Fruit fly (Drosophila melanogaster): ENCODE data around the gene CG10616.

Gene CG10616

DNA sequence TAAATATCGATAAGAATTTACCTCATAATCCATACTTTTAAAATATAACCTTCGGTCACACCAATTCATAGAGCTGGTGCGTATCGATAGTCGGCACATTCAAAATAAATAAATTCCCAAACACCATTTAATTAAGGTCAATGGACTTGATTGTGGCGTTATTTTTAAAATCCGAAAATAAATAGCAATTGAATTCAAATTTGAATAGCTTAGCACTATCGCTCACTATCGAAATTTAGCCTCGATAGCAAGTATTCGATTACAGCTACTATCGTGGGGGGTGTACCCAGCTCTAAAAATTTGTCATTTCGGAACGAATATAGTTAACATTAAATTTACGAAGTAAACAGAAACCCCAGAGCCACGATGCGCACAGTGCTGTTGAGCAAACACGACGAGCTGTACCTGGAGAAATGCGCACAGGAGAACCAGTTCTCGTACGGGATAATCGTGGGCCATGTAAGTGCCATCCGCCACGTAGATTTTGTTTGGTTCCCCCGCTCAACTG lies at the start of gene CG10616 (continued):
- TF ChIP-seq Dek (tag; optimal IDR thresholded peaks at IDR 0.05) (no peak), CG17186 (GFP tag; optimal IDR thresholded peaks at IDR 0.05) (no peak), NC2α (GFP tag; optimal IDR thresholded peaks at IDR 0.05) (no peak), insv (GFP tag; optimal IDR thresholded peaks at IDR 0.05) (peak in 1 of 2 experiments; percentile 15), ind (GFP tag; optimal IDR thresholded peaks at IDR 0.05) (no peak), CG3726 (GFP tag; IDR thresholded peaks at IDR 0.05) (no peak), tup (GFP tag; optimal IDR thresholded peaks at IDR 0.05) (no peak), CG1832 (GFP tag; optimal IDR thresholded peaks at IDR 0.05) (no peak), Rfx (GFP tag; IDR thresholded peaks at IDR 0.05) (no peak), BtbVII (GFP tag; optimal IDR thresholded peaks at IDR 0.05) (no peak), CG4282 (GFP tag; optimal IDR thresholded peaks at IDR 0.05) (no peak), btn (GFP tag; optimal IDR thresholded peaks at IDR 0.05) (no peak), CG42726 (GFP tag; IDR thresholded peaks at IDR 0.05; ENCODE audit: partially characterized antibody) (peak; percentile 71; the same call in 1 of the 2 replicates), vvl (GFP tag; IDR thresholded peaks at IDR 0.05) (0 out of 2 replicates have a peak, but pooled peaks have one; percentile 13), hth (optimal IDR thresholded peaks at IDR 0.05) (no peak), nau (GFP tag; optimal IDR thresholded peaks at IDR 0.05) (no peak), oc (tag; optimal IDR thresholded peaks at IDR 0.05) (no peak), CG13424 (tag; optimal IDR thresholded peaks at IDR 0.05) (no peak), ab (GFP tag; optimal IDR thresholded peaks at IDR 0.05) (no peak), lola (GFP tag; optimal IDR thresholded peaks at IDR 0.05) (no peak), Doc2 (GFP tag; IDR thresholded peaks at IDR 0.05) (no peak)

DNA sequence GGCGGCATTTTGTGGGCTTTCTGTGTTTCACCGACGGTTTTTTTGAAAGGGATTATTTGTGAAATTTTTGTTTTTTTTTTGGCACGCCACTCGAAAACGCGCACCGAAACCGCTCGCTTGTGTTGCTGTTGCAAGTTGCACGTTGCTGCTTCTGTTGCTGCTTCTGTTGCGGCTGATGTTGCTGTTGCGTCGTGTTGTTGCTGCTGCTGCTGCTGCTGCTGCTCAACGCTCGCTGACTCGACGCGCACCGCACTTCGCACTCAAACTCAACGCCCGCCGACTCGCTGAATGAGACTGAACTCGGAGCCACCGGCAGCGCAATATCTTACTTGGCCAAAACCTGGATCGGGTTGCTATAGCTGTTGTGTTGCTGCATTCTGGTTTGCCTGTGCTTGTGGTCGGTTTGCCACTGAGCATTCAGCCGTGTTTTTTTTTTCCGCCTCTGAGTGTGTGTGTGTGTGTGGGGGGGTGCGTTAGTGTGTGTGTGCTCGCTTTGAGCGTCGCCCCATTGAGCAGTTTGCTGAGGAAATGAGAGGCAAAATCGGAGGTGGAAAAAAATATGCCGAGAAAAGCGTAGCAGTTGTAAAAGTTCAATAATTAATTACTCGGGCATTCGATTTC lies 39.0 kb upstream of the CG10616 start, which contains the start of gene toe:
toe (minus strand) TSS at position 277 of the 621 bp plus-strand sequence.
- TF ChIP-seq sqz (GFP tag; optimal IDR thresholded peaks at IDR 0.05): peak; percentile 75
- TF ChIP-seq ci (GFP tag; IDR thresholded peaks at IDR 0.05): 0 out of 3 replicates have a peak, but pooled peaks have one; percentile 5
- peak; percentile 96 for TF ChIP-seq z (GFP tag; IDR thresholded peaks at IDR 0.05)
- no peak for TF ChIP-seq zen (tag; optimal IDR thresholded peaks at IDR 0.05)
- TF ChIP-seq pita (GFP tag; optimal IDR thresholded peaks at IDR 0.05): no peak
- no peak for TF ChIP-seq CG6683 (GFP tag; optimal IDR thresholded peaks at IDR 0.05)
- peak; percentile 53 for TF ChIP-seq Nf-YC (tag; optimal IDR thresholded peaks at IDR 0.05)
- TF ChIP-seq ase (GFP tag; IDR thresholded peaks at IDR 0.05): no peak
- TF ChIP-seq cg (GFP tag; optimal IDR thresholded peaks at IDR 0.05): peak; percentile 80
- TF ChIP-seq gce (GFP tag; IDR thresholded peaks at IDR 0.05): 0 out of 3 replicates have a peak, but pooled peaks have one; percentile 32
- no peak for TF ChIP-seq C15 (GFP tag; IDR thresholded peaks at IDR 0.05)
- TF ChIP-seq CG32772 (GFP tag; IDR thresholded peaks at IDR 0.05): 0 out of 2 replicates have a peak, but pooled peaks have one; percentile 10
- TF ChIP-seq CG4404 (GFP tag; IDR thresholded peaks at IDR 0.05): no peak
- TF ChIP-seq Nf-YB (GFP tag; optimal IDR thresholded peaks at IDR 0.05): peak; percentile 85
- no peak for TF ChIP-seq CG13424 (tag; optimal IDR thresholded peaks at IDR 0.05)
- TF ChIP-seq grn (GFP tag; optimal IDR thresholded peaks at IDR 0.05): no peak
- TF ChIP-seq chinmo (GFP tag; IDR thresholded peaks at IDR 0.05; ENCODE audit: partially characterized antibody): 0 out of 4 replicates have a peak, but pooled peaks have one; percentile 35
- TF ChIP-seq CG6854 (GFP tag; optimal IDR thresholded peaks at IDR 0.05): no peak
